Fruit fly (Drosophila melanogaster) whole organism, prepupa: ENCODE measurements around the gene Alg2.

Source experiments
- CG4318 ChIP-seq: fragments of 200-800 bp; sonication (Bioruptor generic); optimal IDR thresholded peaks from 3 replicates; lab custom pipeline; 2017; ENCODE audit warnings: missing biosample characterization, mild to moderate bottlenecking, missing genetic modification characterization
- CG7368 ChIP-seq: fragments of 200-800 bp; sonication (Bioruptor generic); optimal IDR thresholded peaks from 3 replicates; lab custom pipeline; 2016; ENCODE audit warnings: missing biosample characterization, missing genetic modification characterization
- Sox102F ChIP-seq: fragments of 200-800 bp; sonication (Bioruptor generic); optimal IDR thresholded peaks from 2 replicates; lab custom pipeline; 2016; ENCODE audit warnings: missing biosample characterization, mild to moderate bottlenecking, missing genetic modification characterization
- dsx ChIP-seq: fragments of 200-800 bp; optimal IDR thresholded peaks from 3 replicates; lab custom pipeline; 2019; ENCODE audit warnings: missing biosample characterization, mild to moderate bottlenecking, missing genetic modification characterization, moderate library complexity; ENCODE audit not compliant: poor library complexity, severe bottlenecking
- fd85E ChIP-seq: fragments of 200-800 bp; sonication (Bioruptor generic); optimal IDR thresholded peaks from 3 replicates; lab custom pipeline; 2016; ENCODE audit warnings: missing biosample characterization, missing genetic modification characterization
- svp ChIP-seq: fragments of 200-800 bp; sonication (Bioruptor generic); peaks from one replicate; lab custom pipeline; 2016; ENCODE audit warnings: missing biosample characterization, missing genetic modification characterization

DNA sequence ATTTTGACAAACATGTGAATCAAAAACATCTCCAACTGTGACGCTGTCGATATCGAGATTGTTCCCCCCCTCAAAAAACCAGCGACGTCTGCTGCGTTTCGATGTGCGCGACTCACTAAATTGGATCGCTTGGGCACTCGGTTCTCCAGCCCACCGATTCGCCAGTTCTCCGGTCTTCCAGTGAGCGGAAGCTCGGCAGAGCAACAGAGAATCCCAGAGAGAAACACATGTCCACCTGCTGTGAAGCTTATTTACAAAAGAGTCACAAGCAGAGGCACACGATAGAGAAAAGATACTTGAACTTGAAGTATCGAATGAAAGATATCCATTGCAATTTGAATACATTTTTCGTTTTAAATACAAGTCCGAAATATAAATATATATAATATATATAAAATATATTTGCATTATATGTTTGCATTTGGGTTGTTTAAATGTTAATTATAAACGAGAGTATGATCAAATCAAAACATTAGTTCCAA is 9.5 kb upstream of the Alg2 start:
- TF ChIP-seq CG4318 (GFP tag; lab: Kevin White, UChicago) = no peak
- TF ChIP-seq fd85E (GFP tag; lab: Kevin White, UChicago) = no peak
- peak; percentile 25 for TF ChIP-seq dsx (GFP tag; lab: Kevin White, UChicago)
- no peak for TF ChIP-seq svp
- peak; percentile 26 for TF ChIP-seq Sox102F
- TF ChIP-seq CG7368 = no peak
